Worm (Caenorhabditis elegans): ENCODE data around the gene msrp-5.
"Not testable (repeated sequence)": the region's sequence is repeated elsewhere in the genome, so short reads cannot be mapped to it uniquely, and the experiment has no call there.

DNA sequence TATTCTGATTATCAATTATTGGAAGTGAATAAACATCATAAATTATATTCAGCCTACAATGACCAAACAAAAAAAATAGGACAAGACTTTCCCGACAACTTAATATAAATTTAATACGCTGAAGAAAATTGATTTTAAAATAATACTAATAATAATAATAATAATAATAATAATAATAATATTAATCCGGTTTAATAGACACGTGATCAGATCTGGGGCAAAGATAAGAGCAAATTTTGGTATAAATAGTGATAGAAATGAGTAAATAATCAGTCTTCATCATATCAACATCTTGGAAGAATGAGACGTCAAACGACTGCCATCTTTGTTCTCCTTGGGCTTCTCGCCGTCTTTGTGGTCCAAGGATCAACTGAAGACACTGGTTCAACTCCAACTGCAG, 2.4 kb downstream of the msrp-5 start, which contains the start of gene msrp-6:
- TF ChIP-seq F57A8.1 (GFP tag; optimal IDR thresholded peaks at IDR 0.05); madf-3 (GFP tag; IDR thresholded peaks at IDR 0.05); snpc-1.3 (tag; optimal IDR thresholded peaks at IDR 0.05; ENCODE audit: insufficient read depth); tbp1 (GFP tag; optimal IDR thresholded peaks at IDR 0.05); hlh-12 (tag; optimal IDR thresholded peaks at IDR 0.05); unc-62 (GFP tag; optimal IDR thresholded peaks at IDR 0.05); ama-1 (optimal IDR thresholded peaks at IDR 0.05); ama-1 (GFP tag; optimal IDR thresholded peaks at IDR 0.05); nhr-120 (GFP tag; IDR thresholded peaks at IDR 0.05): not testable (repeated sequence)
